In genomic region chrX:13584725-13585371, ce11 we compare ENCODE assay signal across 1 worm cellular context.
TF ChIP-seq lines count a peak whose summit lies in the region.

Gene unc-84 (plus strand): TSS chrX:13584775.

TF ChIP-seq in whole organism, L1 larva, 84 proteins besides CTCF, POLR2A, EP300 and RAD21 (continued from another document):
- TF ChIP-seq efl-1 (optimal IDR thresholded peaks at IDR 0.05; lab: Kevin White, UChicago) = peak; percentile 11 to 74
- TF ChIP-seq efl-1 (GFP tag; optimal IDR thresholded peaks at IDR 0.05 in 1 of 2; lab: Kevin White, UChicago) = peak; percentile 79 to 97
- peak; percentile 8 for TF ChIP-seq fkh-8 (tag; optimal IDR thresholded peaks at IDR 0.05; lab: Kevin White, UChicago)
- TF ChIP-seq nhr-85 (tag; lab: Kevin White, UChicago) = peak; percentile 58
- TF ChIP-seq mep-1 (tag; optimal IDR thresholded peaks at IDR 0.05; lab: Kevin White, UChicago) = no peak
- TF ChIP-seq snu-23 (GFP tag; optimal IDR thresholded peaks at IDR 0.05; lab: Kevin White, UChicago) = no peak
